Fruit fly (Drosophila melanogaster): ENCODE results near the gene CG32266.

Gene CG32266

dm6 chr3L:3818566-3819325 is 28.1 kb downstream of the CG32266 start, which contains the start of gene enc (continued):
- no peak for TF ChIP-seq CG18599 (GFP tag; optimal IDR thresholded peaks at IDR 0.05)
- no peak for TF ChIP-seq toy (GFP tag; IDR thresholded peaks at IDR 0.05)
- TF ChIP-seq CG6272 (GFP tag; IDR thresholded peaks at IDR 0.05): peak; percentile 57; the same call in 1 of the 2 replicates
- no peak for TF ChIP-seq tio (GFP tag; optimal IDR thresholded peaks at IDR 0.05)
- TF ChIP-seq Oaz (GFP tag; IDR thresholded peaks at IDR 0.05): no peak
- no peak for TF ChIP-seq CG10543 (GFP tag; optimal IDR thresholded peaks at IDR 0.05)
- no peak for TF ChIP-seq CG17568 (GFP tag; optimal IDR thresholded peaks at IDR 0.05)
- no peak for TF ChIP-seq bcd (GFP tag; optimal IDR thresholded peaks at IDR 0.05)
- TF ChIP-seq CG7963 (GFP tag; IDR thresholded peaks at IDR 0.05; ENCODE audit: partially characterized antibody): peak; percentile 96
- no peak for TF ChIP-seq CG1832 (GFP tag; optimal IDR thresholded peaks at IDR 0.05)
- TF ChIP-seq CG14050 (GFP tag; IDR thresholded peaks at IDR 0.05): no peak
- TF ChIP-seq bsh (GFP tag; optimal IDR thresholded peaks at IDR 0.05): no peak
- TF ChIP-seq stc (GFP tag; IDR thresholded peaks at IDR 0.05): no peak
- TF ChIP-seq CG14965 (GFP tag; optimal IDR thresholded peaks at IDR 0.05; ENCODE audit: borderline replicate concordance): peak; percentile 4
- TF ChIP-seq Bgb (GFP tag; IDR thresholded peaks at IDR 0.05; ENCODE audit: partially characterized antibody): peak; percentile 98
- no peak for TF ChIP-seq HHEX (GFP tag; optimal IDR thresholded peaks at IDR 0.05)
- TF ChIP-seq CG6175 (GFP tag; IDR thresholded peaks at IDR 0.05): no peak
- no peak for TF ChIP-seq CG31365 (tag; optimal IDR thresholded peaks at IDR 0.05)
- peak; percentile 97 for TF ChIP-seq Opbp (GFP tag; IDR thresholded peaks at IDR 0.05; ENCODE audit: partially characterized antibody)
- TF ChIP-seq ems (GFP tag; optimal IDR thresholded peaks at IDR 0.05): no peak
- TF ChIP-seq Drgx (GFP tag; IDR thresholded peaks at IDR 0.05): no peak
- no peak for TF ChIP-seq CG4707 (GFP tag; optimal IDR thresholded peaks at IDR 0.05)
- TF ChIP-seq odd (GFP tag; optimal IDR thresholded peaks at IDR 0.05): no peak
- TF ChIP-seq rib (GFP tag; IDR thresholded peaks at IDR 0.05): no peak
- no peak for TF ChIP-seq pita (GFP tag; optimal IDR thresholded peaks at IDR 0.05)
- TF ChIP-seq vnd (GFP tag; IDR thresholded peaks at IDR 0.05; ENCODE audit: partially characterized antibody): peak; percentile 97
- TF ChIP-seq CG4360 (GFP tag; IDR thresholded peaks at IDR 0.05): peak; percentile 77
- TF ChIP-seq br (optimal IDR thresholded peaks at IDR 0.05): no peak
- no peak for TF ChIP-seq Rx (GFP tag; IDR thresholded peaks at IDR 0.05)
- peak in 1 of 2 experiments; percentile 24 for TF ChIP-seq crp (GFP tag; optimal IDR thresholded peaks at IDR 0.05)
- TF ChIP-seq CG14710 (tag; optimal IDR thresholded peaks at IDR 0.05): peak; percentile 34
- TF ChIP-seq kay (GFP tag; optimal IDR thresholded peaks at IDR 0.05): no peak
- TF ChIP-seq fu2 (GFP tag; optimal IDR thresholded peaks at IDR 0.05): no peak
- no peak for TF ChIP-seq HLH54F (GFP tag; optimal IDR thresholded peaks at IDR 0.05)
- TF ChIP-seq nom (GFP tag; optimal IDR thresholded peaks at IDR 0.05): no peak
- TF ChIP-seq pnt (GFP tag; optimal IDR thresholded peaks at IDR 0.05): no peak
- no peak for TF ChIP-seq CG6765 (GFP tag; optimal IDR thresholded peaks at IDR 0.05)
- TF ChIP-seq pho (GFP tag; optimal IDR thresholded peaks at IDR 0.05): no peak
- TF ChIP-seq HLH3B (GFP tag; IDR thresholded peaks at IDR 0.05): no peak
- TF ChIP-seq CG4854 (GFP tag; optimal IDR thresholded peaks at IDR 0.05): no peak
- TF ChIP-seq CG16815 (GFP tag; optimal IDR thresholded peaks at IDR 0.05): no peak
- TF ChIP-seq CG8924 (tag; optimal IDR thresholded peaks at IDR 0.05): peak; percentile 19
- no peak for TF ChIP-seq CG4328 (GFP tag; optimal IDR thresholded peaks at IDR 0.05)
- peak; percentile 10 for TF ChIP-seq CG33213 (GFP tag; optimal IDR thresholded peaks at IDR 0.05)
- TF ChIP-seq salm (tag; optimal IDR thresholded peaks at IDR 0.05): no peak
- no peak for TF ChIP-seq CG32772 (GFP tag; IDR thresholded peaks at IDR 0.05)
- no peak for TF ChIP-seq Antp (GFP tag; optimal IDR thresholded peaks at IDR 0.05)
- TF ChIP-seq trh (GFP tag; optimal IDR thresholded peaks at IDR 0.05): no peak
- TF ChIP-seq p53 (GFP tag; optimal IDR thresholded peaks at IDR 0.05): no peak
- TF ChIP-seq slou (GFP tag; optimal IDR thresholded peaks at IDR 0.05): no peak

Measured in whole organism, embryonic.